Worm (Caenorhabditis elegans): ENCODE results near the gene C01G12.16.

C01G12.16 gene

DNA sequence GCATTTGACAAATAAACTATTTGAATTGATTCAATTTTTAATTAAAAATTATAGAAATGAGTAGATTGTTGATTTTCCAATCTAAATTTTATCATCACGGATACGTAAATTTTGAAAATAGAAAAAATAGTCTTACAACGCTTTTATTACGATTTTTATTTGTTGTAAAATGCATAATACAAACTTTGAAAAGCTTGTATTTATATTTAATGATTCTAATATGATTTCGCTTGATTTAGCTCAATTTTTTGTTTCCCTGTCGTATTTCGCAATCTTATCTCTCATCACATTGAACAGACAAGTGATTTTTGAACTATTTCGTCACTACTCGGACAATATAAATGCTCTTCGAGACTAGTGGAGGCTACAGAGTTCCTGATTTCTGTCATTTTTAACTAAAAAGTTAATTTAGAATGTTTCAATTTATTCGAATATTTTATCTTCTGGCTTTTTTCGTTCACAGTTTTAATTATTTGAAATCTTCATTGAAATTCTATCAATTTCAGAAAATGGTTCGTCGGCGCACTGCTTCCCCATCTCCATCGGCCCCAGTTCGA lies 9.4 kb upstream of the C01G12.16 start, which contains the start of the genes wht-3 and har-1:
wht-3 (minus strand) TSS at position 51 of the 557 bp plus-strand sequence.
har-1 (plus strand) TSS at position 507 of the 557 bp plus-strand sequence.
- no peak for TF ChIP-seq K09A11.1 (tag; optimal IDR thresholded peaks at IDR 0.05; ENCODE audit: insufficient read depth)
- TF ChIP-seq mec-3 (tag; optimal IDR thresholded peaks at IDR 0.05; ENCODE audit: borderline replicate concordance), result no peak

DNA sequence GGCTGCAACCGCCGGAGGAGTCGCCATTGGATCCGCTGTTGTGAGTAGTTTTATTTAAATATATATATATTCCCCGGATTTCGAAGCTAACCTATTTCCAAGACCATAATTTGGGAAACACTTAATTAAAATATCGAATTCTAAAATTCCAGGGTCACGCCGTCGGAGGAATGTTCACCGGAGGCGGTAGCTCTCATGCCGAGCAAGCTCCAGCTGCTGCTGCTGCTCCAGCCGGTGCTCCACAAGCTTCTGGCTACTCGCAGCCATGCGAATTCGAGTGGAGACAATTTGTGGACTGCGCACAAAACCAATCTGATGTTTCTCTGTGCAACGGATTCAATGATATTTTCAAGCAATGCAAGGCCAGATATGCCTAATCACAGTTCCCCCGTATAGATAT lies 8.7 kb upstream of the C01G12.16 start:
- TF ChIP-seq ceh-2 (tag; optimal IDR thresholded peaks at IDR 0.05) (no peak), unc-42 (tag; optimal IDR thresholded peaks at IDR 0.05) (no peak), pag-3 (tag; optimal IDR thresholded peaks at IDR 0.05; ENCODE audit: borderline replicate concordance) (no peak), dmd-4 (tag; optimal IDR thresholded peaks at IDR 0.05; ENCODE audit: borderline replicate concordance) (no peak), rnt-1 (tag; optimal IDR thresholded peaks at IDR 0.05) (no peak), tbx-7 (tag; optimal IDR thresholded peaks at IDR 0.05) (no peak), hlh-6 (tag; optimal IDR thresholded peaks at IDR 0.05) (no peak), pax-1 (tag; optimal IDR thresholded peaks at IDR 0.05) (no peak), ceh-14 (tag; optimal IDR thresholded peaks at IDR 0.05) (no peak), C08G9.2 (tag; optimal IDR thresholded peaks at IDR 0.05) (no peak), hlh-8 (tag; optimal IDR thresholded peaks at IDR 0.05) (no peak), unc-3 (GFP tag; conservative IDR thresholded peaks at IDR 0.05) (no peak), unc-3 (tag; optimal IDR thresholded peaks at IDR 0.05) (no peak), madf-2 (tag; optimal IDR thresholded peaks at IDR 0.05) (no peak), fkh-6 (tag; optimal IDR thresholded peaks at IDR 0.05) (no peak), lin-11 (tag; optimal IDR thresholded peaks at IDR 0.05) (no peak), pha-4 (tag; optimal IDR thresholded peaks at IDR 0.05) (no peak)

DNA sequence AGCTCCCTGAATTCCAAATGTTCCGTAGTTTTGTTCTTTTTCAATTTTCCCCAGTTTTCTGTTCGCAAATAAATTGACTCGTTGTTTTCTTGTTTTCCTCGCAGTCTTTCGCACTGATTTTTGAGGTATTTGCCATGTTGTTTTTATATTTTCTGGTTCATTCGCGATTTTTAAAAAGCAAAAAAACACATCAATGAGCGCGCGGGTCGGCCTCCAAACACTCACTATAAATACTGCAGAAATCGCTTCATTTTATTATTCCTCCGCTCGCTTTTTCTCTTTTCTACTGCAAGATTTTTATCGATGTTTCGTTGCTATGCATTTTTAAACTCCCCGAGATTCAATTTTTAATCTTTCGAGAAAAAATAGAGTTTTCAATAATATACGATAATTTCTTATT lies 8.2 kb upstream of the C01G12.16 start:
- TF ChIP-seq ttx-3 (tag; optimal IDR thresholded peaks at IDR 0.05) (no peak), sox-4 (tag; optimal IDR thresholded peaks at IDR 0.05) (no peak), dve-1 (tag; optimal IDR thresholded peaks at IDR 0.05) (no peak), pqm-1 (tag; optimal IDR thresholded peaks at IDR 0.05) (no peak), gmeb-2 (tag; optimal IDR thresholded peaks at IDR 0.05) (no peak), ceh-30 (tag; optimal IDR thresholded peaks at IDR 0.05) (no peak), ceh-6 (GFP tag; optimal IDR thresholded peaks at IDR 0.05) (no peak), hlh-30 (tag; optimal IDR thresholded peaks at IDR 0.05; ENCODE audit: insufficient read depth) (no peak), pros-1 (tag; optimal IDR thresholded peaks at IDR 0.05) (no peak), hlh-15 (tag; optimal IDR thresholded peaks at IDR 0.05) (no peak), ceh-19 (GFP tag; optimal IDR thresholded peaks at IDR 0.05) (no peak), hlh-13 (GFP tag; optimal IDR thresholded peaks at IDR 0.05) (no peak), unc-42 (tag; optimal IDR thresholded peaks at IDR 0.05) (no peak), pha-4 (tag; optimal IDR thresholded peaks at IDR 0.05) (no peak)

DNA sequence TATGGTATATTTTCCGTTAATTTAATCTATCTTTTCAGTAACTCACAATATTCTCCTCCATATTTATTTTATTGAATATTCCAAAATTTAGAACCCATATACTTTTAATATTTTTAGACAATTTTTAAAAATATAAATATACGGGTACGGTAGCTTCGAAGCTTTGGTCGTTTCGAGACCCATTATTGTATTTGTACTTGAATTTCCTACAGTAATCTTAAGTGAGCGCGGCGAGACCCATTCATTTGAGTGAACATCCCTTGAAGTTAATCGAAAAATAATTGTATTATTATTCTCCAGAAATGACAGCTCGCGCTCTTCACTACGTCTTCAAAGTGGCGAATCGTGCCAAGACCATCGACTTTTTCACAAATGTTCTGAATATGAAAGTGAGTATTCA lies 7.7 kb upstream of the C01G12.16 start, which contains the start of gene glod-4:
glod-4 (plus strand) TSS at position 301 of the 400 bp plus-strand sequence.
- TF ChIP-seq F13H6.1 (tag; optimal IDR thresholded peaks at IDR 0.05), result no peak
- TF ChIP-seq pag-3 (tag; optimal IDR thresholded peaks at IDR 0.05; ENCODE audit: borderline replicate concordance), result no peak
- no peak for TF ChIP-seq pros-1 (tag; optimal IDR thresholded peaks at IDR 0.05)
- no peak for TF ChIP-seq pqm-1 (tag; optimal IDR thresholded peaks at IDR 0.05)

DNA sequence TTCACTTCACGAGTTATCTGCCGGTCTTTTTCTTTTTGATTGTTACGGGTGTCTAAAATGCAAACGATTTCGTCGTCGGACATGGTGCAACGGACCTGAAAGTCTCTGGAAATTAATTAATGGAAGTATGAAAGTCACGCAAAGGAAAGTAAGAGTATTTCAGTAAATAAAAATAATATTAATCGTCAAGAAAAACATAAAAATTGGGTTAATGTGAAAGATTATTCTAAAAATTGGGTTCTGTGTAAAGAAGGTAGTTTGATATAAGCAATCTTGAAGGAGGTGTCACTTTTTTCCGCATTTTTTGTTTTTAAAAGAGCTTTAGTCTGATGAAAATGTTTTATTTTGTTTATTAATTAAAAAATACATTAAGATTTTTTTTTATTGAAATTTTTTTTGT lies 3.7 kb upstream of the C01G12.16 start, which contains the start of gene C16C10.9:
C16C10.9 (minus strand) TSS at position 101 of the 400 bp plus-strand sequence.
- TF ChIP-seq ceh-24 (tag; optimal IDR thresholded peaks at IDR 0.05) (no peak), pha-4 (tag; optimal IDR thresholded peaks at IDR 0.05) (no peak), ceh-31 (tag; optimal IDR thresholded peaks at IDR 0.05) (no peak), dve-1 (tag; optimal IDR thresholded peaks at IDR 0.05) (no peak)
